Fruit fly (Drosophila melanogaster) whole organism, wandering third instar larva: ENCODE measurements around the gene CG17344.

Experiments
- GATAd ChIP-seq: sonication (Bioruptor generic); optimal IDR thresholded peaks from 2 replicates; lab custom pipeline; 2016; ENCODE audit warnings: missing biosample characterization, missing genetic modification characterization
- HLH106 ChIP-seq: fragments of 200-800 bp; optimal IDR thresholded peaks from 3 replicates; lab custom pipeline; 2019; ENCODE audit warnings: missing biosample characterization, mild to moderate bottlenecking, missing genetic modification characterization, moderate library complexity
- Rel ChIP-seq, 2 experiments: fragments of 200-800 bp; sonication (Bioruptor generic) in 1 of 2; optimal IDR thresholded peaks; 2 replicates in 1 of 2; 3 replicates in 1 of 2; lab custom pipeline; 2016 to 2019; ENCODE audit warnings: mild to moderate bottlenecking in 2 of 2, missing biosample characterization in 2 of 2, missing genetic modification characterization in 2 of 2, moderate library complexity in 1 of 2
- psq ChIP-seq: fragments of 200-800 bp; sonication (Bioruptor generic); optimal IDR thresholded peaks from 3 replicates; lab custom pipeline; 2017; ENCODE audit warnings: missing biosample characterization, mild to moderate bottlenecking, missing genetic modification characterization, moderate library complexity
- sage ChIP-seq: fragments of 200-800 bp; sonication (Bioruptor generic); optimal IDR thresholded peaks from 2 replicates; lab custom pipeline; 2016; ENCODE audit warnings: missing biosample characterization, mild to moderate bottlenecking, missing genetic modification characterization

- no peak for TF ChIP-seq psq (GFP tag; lab: Kevin White, UChicago)
- TF ChIP-seq HLH106 (tag; lab: Kevin White, UChicago): no peak
- no peak for TF ChIP-seq GATAd (GFP tag; lab: Kevin White, UChicago)
- TF ChIP-seq Rel (GFP tag; optimal IDR thresholded peaks at IDR 0.05; lab: Kevin White, UChicago): no peak
- no peak for TF ChIP-seq Rel (tag; optimal IDR thresholded peaks at IDR 0.05; lab: Kevin White, UChicago)
- no peak for TF ChIP-seq sage (GFP tag; lab: Kevin White, UChicago)
Observed at dm6 chr2L:19079742-19080141, 22.1 kb upstream of the CG17344 start.
